Fruit fly (Drosophila melanogaster): ENCODE measurements around the gene CG5958.

dm6 chr2L:7440458-7441018 is 7.2 kb upstream of the CG5958 start:
- TF ChIP-seq fru (GFP tag; optimal IDR thresholded peaks at IDR 0.05), result no peak
- no peak for TF ChIP-seq jim (GFP tag; optimal IDR thresholded peaks at IDR 0.05)
- no peak for TF ChIP-seq Dfd (GFP tag; optimal IDR thresholded peaks at IDR 0.05)
- TF ChIP-seq Rel (GFP tag; optimal IDR thresholded peaks at IDR 0.05), result no peak
- TF ChIP-seq Rel (tag; optimal IDR thresholded peaks at IDR 0.05), result no peak
- no peak for TF ChIP-seq lola (GFP tag; optimal IDR thresholded peaks at IDR 0.05)
- no peak for TF ChIP-seq Hnf4 (GFP tag; optimal IDR thresholded peaks at IDR 0.05)
- TF ChIP-seq Abd-B (GFP tag; optimal IDR thresholded peaks at IDR 0.05), result no peak
- no peak for TF ChIP-seq rgr (GFP tag; optimal IDR thresholded peaks at IDR 0.05)
- no peak for TF ChIP-seq CG9705 (GFP tag; optimal IDR thresholded peaks at IDR 0.05)
- no peak for TF ChIP-seq h (GFP tag; optimal IDR thresholded peaks at IDR 0.05)
- no peak for TF ChIP-seq Hr83 (GFP tag; optimal IDR thresholded peaks at IDR 0.05; ENCODE audit: poor library complexity, severe bottlenecking)
- TF ChIP-seq Mio (GFP tag; optimal IDR thresholded peaks at IDR 0.05), result no peak
- TF ChIP-seq pan (optimal IDR thresholded peaks at IDR 0.05), result no peak
